Worm (Caenorhabditis elegans) whole organism, young adult: ENCODE results near the gene C49H3.16.

ENCODE experiments used
- B0019.2 ChIP-seq: fragments of 200-800 bp; sonication (Bioruptor generic); conservative IDR thresholded peaks from 2 replicates; pipeline ENCODE4 v1.3.6; 2022; ENCODE audit warnings: missing genetic modification reagents, missing genetic modification characterization, missing compliant biosample characterization
- D2030.7 ChIP-seq: fragments of 200-800 bp; sonication (Bioruptor generic); IDR thresholded peaks from 2 replicates; pipeline ENCODE4 v1.3.6; 2022; ENCODE audit warnings: missing genetic modification reagents, missing genetic modification characterization, missing compliant biosample characterization
- F10E7.11 ChIP-seq: sonication (generic microtip); optimal IDR thresholded peaks from 2 replicates; lab custom pipeline; 2017; ENCODE audit warnings: mild to moderate bottlenecking, missing genetic modification characterization, moderate library complexity, missing compliant biosample characterization
- F33H1.4 ChIP-seq: fragments of 200-800 bp; sonication (Bioruptor generic); IDR thresholded peaks from 2 replicates; pipeline ENCODE4 v1.3.6; 2022; ENCODE audit warnings: missing genetic modification reagents, missing genetic modification characterization, missing compliant biosample characterization
- F49E8.2 ChIP-seq: sonication (generic microtip); optimal IDR thresholded peaks from 3 replicates; lab custom pipeline; 2017; ENCODE audit warnings: missing genetic modification characterization, mild to moderate bottlenecking, missing compliant biosample characterization, antibody characterized with exemption, moderate library complexity; ENCODE audit not compliant: insufficient read depth
- K11D2.4 ChIP-seq: fragments of 200-800 bp; sonication (Bioruptor generic); IDR thresholded peaks from 2 replicates; pipeline ENCODE4 v1.3.6; 2022; ENCODE audit warnings: missing genetic modification reagents, missing genetic modification characterization, missing compliant biosample characterization
- Y53G8AR.9 ChIP-seq: fragments of 200-800 bp; sonication (Bioruptor generic); conservative IDR thresholded peaks from 2 replicates; pipeline ENCODE4 v1.3.6; 2022; ENCODE audit warnings: missing genetic modification reagents, missing genetic modification characterization, missing compliant biosample characterization
- Y67H2A.10 ChIP-seq: fragments of 200-800 bp; sonication (Bioruptor generic); conservative IDR thresholded peaks from 2 replicates; pipeline ENCODE4 v1.3.6; 2022; ENCODE audit warnings: missing genetic modification reagents, missing genetic modification characterization, missing compliant biosample characterization
- Y95B8A.8 ChIP-seq: fragments of 200-800 bp; sonication (Bioruptor generic); IDR thresholded peaks from 2 replicates; pipeline ENCODE4 v1.3.6; 2022; ENCODE audit warnings: missing genetic modification reagents, missing genetic modification characterization, missing compliant biosample characterization
- aptf-2 ChIP-seq: fragments of 200-800 bp; sonication (Bioruptor generic); conservative IDR thresholded peaks from 2 replicates; pipeline ENCODE4 v1.3.6; 2022; ENCODE audit warnings: missing genetic modification reagents, missing genetic modification characterization, missing compliant biosample characterization
- atf-7 ChIP-seq: sonication (generic microtip); optimal IDR thresholded peaks from 2 replicates; lab custom pipeline; 2017; ENCODE audit warnings: mild to moderate bottlenecking, missing genetic modification characterization, missing compliant biosample characterization
- cebp-2 ChIP-seq: fragments of 200-800 bp; sonication (Bioruptor generic); IDR thresholded peaks from 2 replicates; pipeline ENCODE4 v1.3.6; 2022; ENCODE audit warnings: missing genetic modification characterization, missing compliant biosample characterization
- ceh-27 ChIP-seq: fragments of 200-800 bp; sonication (Bioruptor generic); optimal IDR thresholded peaks from 2 replicates; lab custom pipeline; 2018; ENCODE audit warnings: mild to moderate bottlenecking, missing genetic modification characterization, moderate library complexity, missing compliant biosample characterization
- die-1 ChIP-seq: sonication (generic microtip); optimal IDR thresholded peaks from 2 replicates; lab custom pipeline; 2016; ENCODE audit warnings: missing genotype, mild to moderate bottlenecking, missing genetic modification characterization, missing compliant biosample characterization
- dox-1 ChIP-seq: fragments of 200-800 bp; sonication (Bioruptor generic); IDR thresholded peaks from 2 replicates; pipeline ENCODE4 v1.3.6; 2022; ENCODE audit warnings: missing genetic modification reagents, missing genetic modification characterization, missing compliant biosample characterization
- efl-1 ChIP-seq: fragments of 150-350 bp; optimal IDR thresholded peaks from 2 replicates; lab custom pipeline; 2014; ENCODE audit warnings: missing biosample characterization, missing genetic modification reagents, missing genetic modification characterization
- ekl-4 ChIP-seq: fragments of 200-800 bp; sonication (Bioruptor generic); IDR thresholded peaks from 2 replicates; pipeline ENCODE4 v1.3.6; 2022; ENCODE audit warnings: missing genetic modification reagents, missing genetic modification characterization, missing compliant biosample characterization
- him-1 ChIP-seq: sonication (generic microtip); optimal IDR thresholded peaks from 2 replicates; lab custom pipeline; 2016; ENCODE audit warnings: missing genotype, missing genetic modification reagents, missing genetic modification characterization, missing compliant biosample characterization
- hmg-1.2 ChIP-seq: fragments of 200-800 bp; sonication (Bioruptor generic); IDR thresholded peaks from 2 replicates; pipeline ENCODE4 v1.3.6; 2022; ENCODE audit warnings: missing genetic modification reagents, missing genetic modification characterization, missing compliant biosample characterization
- hmg-20 ChIP-seq: fragments of 200-800 bp; sonication (Bioruptor generic); IDR thresholded peaks from 2 replicates; pipeline ENCODE4 v1.3.6; 2022; ENCODE audit warnings: missing genetic modification reagents, missing genetic modification characterization, missing compliant biosample characterization
- hrde-1 ChIP-seq: sonication (generic microtip); optimal IDR thresholded peaks from 2 replicates; lab custom pipeline; 2016; ENCODE audit warnings: missing genetic modification characterization, mild to moderate bottlenecking, missing compliant biosample characterization, moderate library complexity, missing genotype, missing genetic modification reagents, borderline replicate concordance
- hsf-1 ChIP-seq: fragments of 200-800 bp; sonication (Bioruptor generic); IDR thresholded peaks from 2 replicates; pipeline ENCODE4 v1.3.6; 2022; ENCODE audit warnings: missing genetic modification reagents, missing genetic modification characterization, missing compliant biosample characterization
- let-607 ChIP-seq, 2 experiments: fragments of 200-800 bp in 1 of 2; sonication (Bioruptor generic) in 1 of 2; sonication (generic microtip) in 1 of 2; optimal IDR thresholded peaks; 2 replicates each; lab custom pipeline; 2016 to 2018; ENCODE audit warnings: mild to moderate bottlenecking in 2 of 2, missing compliant biosample characterization in 2 of 2, missing genetic modification characterization in 2 of 2, moderate library complexity in 2 of 2, missing genotype in 1 of 2
- lin-26 ChIP-seq: fragments of 200-800 bp; sonication (Bioruptor generic); IDR thresholded peaks from 2 replicates; pipeline ENCODE4 v1.3.6; 2022; ENCODE audit warnings: missing genetic modification reagents, missing genetic modification characterization, missing compliant biosample characterization
- lsy-27 ChIP-seq: sonication (generic microtip); optimal IDR thresholded peaks from 2 replicates; lab custom pipeline; 2017; ENCODE audit warnings: missing genetic modification characterization, mild to moderate bottlenecking, missing compliant biosample characterization, antibody characterized with exemption, missing genotype, borderline replicate concordance; ENCODE audit not compliant: insufficient read depth
- madf-10 ChIP-seq: sonication (generic microtip); optimal IDR thresholded peaks from 2 replicates; lab custom pipeline; 2016; ENCODE audit warnings: mild to moderate bottlenecking, missing genetic modification characterization, missing compliant biosample characterization
- madf-3 ChIP-seq: fragments of 200-800 bp; sonication (Bioruptor generic); IDR thresholded peaks from 2 replicates; pipeline ENCODE4 v1.3.6; 2022; ENCODE audit warnings: missing genetic modification reagents, missing genetic modification characterization, missing compliant biosample characterization
- madf-6 ChIP-seq: fragments of 200-800 bp; sonication (Bioruptor generic); IDR thresholded peaks from 2 replicates; pipeline ENCODE4 v1.3.6; 2022; ENCODE audit warnings: missing genetic modification reagents, missing genetic modification characterization, missing compliant biosample characterization
- madf-8 ChIP-seq: fragments of 200-800 bp; sonication (Bioruptor generic); conservative IDR thresholded peaks from 2 replicates; pipeline ENCODE4 v1.3.6; 2022; ENCODE audit warnings: missing genetic modification reagents, missing genetic modification characterization, missing compliant biosample characterization
- mel-28 ChIP-seq: sonication (generic microtip); optimal IDR thresholded peaks from 2 replicates; lab custom pipeline; 2016; ENCODE audit warnings: borderline replicate concordance, mild to moderate bottlenecking, missing genetic modification characterization, missing compliant biosample characterization
- mxl-1 ChIP-seq: sonication (generic microtip); optimal IDR thresholded peaks from 2 replicates; lab custom pipeline; 2016; ENCODE audit warnings: missing genetic modification characterization, missing compliant biosample characterization
- nhr-90 ChIP-seq: sonication (generic microtip); optimal IDR thresholded peaks from 2 replicates; lab custom pipeline; 2016; ENCODE audit warnings: missing genotype, mild to moderate bottlenecking, missing genetic modification characterization, missing compliant biosample characterization
- pbrm-1 ChIP-seq: fragments of 200-800 bp; sonication (Bioruptor generic); IDR thresholded peaks from 2 replicates; pipeline ENCODE4 v1.3.6; 2022; ENCODE audit warnings: missing genetic modification reagents, missing genetic modification characterization, missing compliant biosample characterization
- pha-4 ChIP-seq: fragments of 150-350 bp; sonication (generic microtip); optimal IDR thresholded peaks from 2 replicates; lab custom pipeline; 2014; ENCODE audit warnings: missing biosample characterization, missing genetic modification reagents, missing genetic modification characterization
- snpc-1.3 ChIP-seq: sonication (generic microtip); optimal IDR thresholded peaks from 2 replicates; lab custom pipeline; 2017; ENCODE audit warnings: missing genetic modification characterization, mild to moderate bottlenecking, missing compliant biosample characterization, antibody characterized with exemption, moderate library complexity, missing genotype, missing genetic modification reagents; ENCODE audit not compliant: insufficient read depth
- snpc-3.4 ChIP-seq: sonication (generic microtip); optimal IDR thresholded peaks from 2 replicates; lab custom pipeline; 2017; ENCODE audit warnings: missing genetic modification characterization, mild to moderate bottlenecking, missing compliant biosample characterization, antibody characterized with exemption, moderate library complexity, missing genotype, missing genetic modification reagents
- snpc-4 ChIP-seq, 5 experiments: fragments of 150-350 bp in 1 of 5; sonication (generic microtip) in 4 of 5; optimal IDR thresholded peaks; 2 replicates each; lab custom pipeline; 2014 to 2018; ENCODE audit warnings: missing genetic modification characterization in 5 of 5, missing biosample characterization in 3 of 5, antibody characterized with exemption in 2 of 5, mild to moderate bottlenecking in 2 of 5, missing compliant biosample characterization in 2 of 5, missing genotype in 2 of 5, moderate library complexity in 2 of 5, missing genetic modification reagents in 1 of 5
- tbp1 ChIP-seq: fragments of 200-800 bp; sonication (Bioruptor generic); optimal IDR thresholded peaks from 2 replicates; lab custom pipeline; 2018; ENCODE audit warnings: mild to moderate bottlenecking, missing genetic modification characterization, missing compliant biosample characterization
- unc-130 ChIP-seq: sonication (generic microtip); optimal IDR thresholded peaks from 2 replicates; lab custom pipeline; 2016; ENCODE audit warnings: missing genetic modification reagents, missing genetic modification characterization, missing compliant biosample characterization
- xnd-1 ChIP-seq: sonication (generic microtip); optimal IDR thresholded peaks from 2 replicates; lab custom pipeline; 2016; ENCODE audit warnings: missing genotype, missing genetic modification reagents, missing genetic modification characterization, missing compliant biosample characterization
- zfh-2 ChIP-seq: fragments of 200-800 bp; sonication (Bioruptor generic); conservative IDR thresholded peaks from 2 replicates; pipeline ENCODE4 v1.3.6; 2022; ENCODE audit warnings: missing genetic modification reagents, missing genetic modification characterization, missing compliant biosample characterization
- ztf-22 ChIP-seq: fragments of 200-800 bp; sonication (Bioruptor generic); optimal IDR thresholded peaks from 2 replicates; lab custom pipeline; 2018; ENCODE audit warnings: mild to moderate bottlenecking, missing genetic modification characterization, moderate library complexity, missing compliant biosample characterization
- ztf-25 ChIP-seq: fragments of 200-800 bp; sonication (Bioruptor generic); IDR thresholded peaks from 2 replicates; pipeline ENCODE4 v1.3.6; 2022; ENCODE audit warnings: missing genetic modification reagents, missing genetic modification characterization, missing compliant biosample characterization
- ztf-26 ChIP-seq: sonication (generic microtip); optimal IDR thresholded peaks from 2 replicates; lab custom pipeline; 2017; ENCODE audit warnings: missing genetic modification characterization, missing compliant biosample characterization

Gene C49H3.16

DNA sequence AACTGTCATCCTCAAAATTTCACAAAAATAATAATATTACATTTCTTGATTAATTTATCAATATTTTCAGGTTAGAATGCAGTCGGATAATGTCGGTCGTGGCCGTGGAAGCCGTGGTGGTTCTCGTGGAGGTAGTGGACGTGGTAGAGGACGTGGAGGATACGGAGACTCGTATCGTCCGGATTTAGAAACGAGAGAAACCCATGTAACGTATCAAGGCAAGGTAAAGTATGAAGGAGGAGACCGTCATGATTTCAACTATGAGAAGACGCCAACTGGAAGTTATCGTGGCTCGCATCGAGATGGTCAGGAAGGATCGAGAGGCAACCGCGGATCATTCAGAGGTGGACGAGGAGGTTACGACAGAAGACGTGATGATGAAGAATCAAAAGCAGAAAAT is 37.3 kb downstream of the C49H3.16 start, which contains the start of gene frpr-10:
frpr-10 (plus strand) TSS at position 301 of the 400 bp plus-strand sequence.
- TF ChIP-seq zfh-2 (0 out of 2 replicates have a peak, but pooled peaks have one; percentile 20), F10E7.11 (tag; lab: Kevin White, UChicago) (no peak), F33H1.4 (GFP tag; lab: Robert Waterston, UW) (no peak), atf-7 (tag; lab: Kevin White, UChicago) (no peak), madf-10 (no peak), die-1 (no peak), nhr-90 (tag; lab: Kevin White, UChicago) (no peak), Y53G8AR.9 (no peak)

ce11 chrIV:7958092-7958491 is 37.9 kb downstream of the C49H3.16 start:
- TF ChIP-seq ztf-22 (no peak), B0019.2 (GFP tag; lab: Robert Waterston, UW) (peak; percentile 73), Y67H2A.10 (GFP tag; lab: Robert Waterston, UW) (no peak), cebp-2 (GFP tag; lab: Robert Waterston, UW) (no peak), efl-1 (peak; percentile 93), ekl-4 (GFP tag; lab: Robert Waterston, UW) (0 out of 2 replicates have a peak, but pooled peaks have one; percentile 13), hmg-20 (no peak), ceh-27 (no peak), ztf-25 (GFP tag; lab: Robert Waterston, UW) (no peak), hmg-1.2 (GFP tag; lab: Robert Waterston, UW) (peak; percentile 24; the same call in 1 of the 2 replicates), madf-8 (GFP tag; lab: Robert Waterston, UW) (peak; percentile 76), him-1 (tag; lab: Kevin White, UChicago) (peak; percentile 7), hsf-1 (GFP tag; lab: Robert Waterston, UW) (peak; percentile 97), lin-26 (GFP tag; lab: Robert Waterston, UW) (no peak), D2030.7 (GFP tag; lab: Robert Waterston, UW) (peak; percentile 81), nhr-90 (tag; lab: Kevin White, UChicago) (no peak), dox-1 (GFP tag; lab: Robert Waterston, UW) (peak; percentile 54), snpc-4 (GFP tag; optimal IDR thresholded peaks at IDR 0.05; lab: Kevin White, UChicago) (peak; percentile 4), snpc-4 (tag; optimal IDR thresholded peaks at IDR 0.05; lab: Kevin White, UChicago) (peak in 2 of 4 experiments; percentile 44 to 49), die-1 (no peak), xnd-1 (tag; lab: Kevin White, UChicago) (peak; percentile 71), Y53G8AR.9 (no peak), F49E8.2 (tag; lab: Kevin White, UChicago) (peak; percentile 81), pha-4 (no peak), let-607 (tag; optimal IDR thresholded peaks at IDR 0.05; lab: Kevin White, UChicago) (no peak), mxl-1 (no peak), aptf-2 (GFP tag; lab: Robert Waterston, UW) (peak; percentile 91), snpc-3.4 (tag; lab: Kevin White, UChicago) (peak; percentile 81), mel-28 (no peak), lsy-27 (tag; lab: Kevin White, UChicago) (no peak), hrde-1 (peak; percentile 32), K11D2.4 (GFP tag; lab: Robert Waterston, UW) (no peak), ztf-26 (no peak), pbrm-1 (GFP tag; lab: Robert Waterston, UW) (0 out of 2 replicates have a peak, but pooled peaks have one; percentile 51), atf-7 (tag; lab: Kevin White, UChicago) (no peak), Y95B8A.8 (GFP tag; lab: Robert Waterston, UW) (peak; percentile 44; the same call in 1 of the 2 replicates), tbp1 (GFP tag; lab: Kevin White, UChicago) (peak; percentile 43), madf-3 (GFP tag; lab: Robert Waterston, UW) (peak; percentile 53; the same call in 1 of the 2 replicates), madf-6 (GFP tag; lab: Robert Waterston, UW) (peak; percentile 89), F33H1.4 (GFP tag; lab: Robert Waterston, UW) (peak; percentile 66), unc-130 (GFP tag; lab: Kevin White, UChicago) (peak; percentile 77), snpc-1.3 (peak; percentile 83)
